Worm (Caenorhabditis elegans) whole organism, early embryonic: ENCODE results near the gene rab-19.

ENCODE experiments used
- scrt-1 ChIP-seq: fragments of 200-800 bp; sonication (Bioruptor generic); IDR thresholded peaks from 2 replicates; pipeline ENCODE4 v1.3.6; 2022; ENCODE audit warnings: missing genetic modification characterization, missing compliant biosample characterization
- tbx-37 ChIP-seq: fragments of 200-800 bp; sonication (Bioruptor generic); conservative IDR thresholded peaks from 2 replicates; pipeline ENCODE4 v1.3.6; 2022; ENCODE audit warnings: missing genetic modification reagents, missing genetic modification characterization, missing compliant biosample characterization

DNA sequence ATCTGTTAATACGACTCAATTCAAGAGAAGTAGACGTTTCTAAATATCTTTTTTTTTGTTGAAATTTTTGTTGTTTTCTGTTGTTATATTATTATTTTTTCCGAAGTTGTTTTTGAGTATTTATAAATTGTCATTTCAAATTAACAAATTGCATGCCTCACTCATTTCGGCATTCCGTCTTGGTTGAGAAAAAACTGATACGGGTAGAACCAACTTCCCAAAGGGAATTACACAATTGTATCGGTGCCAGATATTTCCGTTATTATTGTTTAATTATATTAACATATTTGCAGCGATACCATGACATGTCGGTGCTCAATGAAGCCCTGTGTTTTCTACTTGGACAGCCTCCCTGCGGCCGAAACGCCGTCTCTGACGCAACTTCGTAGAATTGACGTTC, 45.1 kb upstream of the rab-19 start, which contains the start of gene K09B11.4:
- TF ChIP-seq tbx-37 (no peak), scrt-1 (no peak)
